Worm (Caenorhabditis elegans) whole organism, L2 larva: ENCODE measurements around the gene F14H3.5.
A peak's percentile ranks its signal among the peaks of the same experiment; 100 is the strongest.
"Not testable (repeated sequence)": the region's sequence is repeated elsewhere in the genome, so short reads cannot be mapped to it uniquely, and the experiment has no call there.

Source experiments
- C34F6.9 ChIP-seq: fragments of 150-350 bp; optimal IDR thresholded peaks from 2 replicates; lab custom pipeline; 2014; ENCODE audit warnings: missing biosample characterization, missing genetic modification characterization
- F13H6.1 ChIP-seq: sonication (generic microtip); optimal IDR thresholded peaks from 2 replicates; lab custom pipeline; 2016; ENCODE audit warnings: missing genetic modification characterization, missing compliant biosample characterization
- ZK546.5 ChIP-seq: sonication (generic microtip); optimal IDR thresholded peaks from 2 replicates; lab custom pipeline; 2017; ENCODE audit warnings: missing biosample characterization, missing genetic modification characterization
- blmp-1 ChIP-seq: sonication (generic microtip); optimal IDR thresholded peaks from 2 replicates; lab custom pipeline; 2017; ENCODE audit warnings: missing genetic modification characterization, mild to moderate bottlenecking, missing compliant biosample characterization, antibody characterized with exemption, moderate library complexity; ENCODE audit not compliant: insufficient read depth
- ceh-16 ChIP-seq: fragments of 150-350 bp; optimal IDR thresholded peaks from 2 replicates; lab custom pipeline; 2014; ENCODE audit warnings: missing biosample characterization, missing genetic modification characterization
- elt-1 ChIP-seq: fragments of 150-350 bp; optimal IDR thresholded peaks from 2 replicates; lab custom pipeline; 2014; ENCODE audit warnings: missing biosample characterization, missing genetic modification characterization
- elt-3 ChIP-seq: sonication (generic microtip); optimal IDR thresholded peaks from 2 replicates; lab custom pipeline; 2017; ENCODE audit warnings: missing biosample characterization, missing genetic modification characterization
- fos-1 ChIP-seq: fragments of 150-350 bp; optimal IDR thresholded peaks from 2 replicates; lab custom pipeline; 2014; ENCODE audit warnings: missing biosample characterization, missing genetic modification characterization
- gmeb-1 ChIP-seq: fragments of 150-350 bp; optimal IDR thresholded peaks from 2 replicates; lab custom pipeline; 2014; ENCODE audit warnings: missing biosample characterization, missing genetic modification characterization
- lin-11 ChIP-seq: fragments of 150-350 bp; sonication (generic microtip); optimal IDR thresholded peaks from 2 replicates; lab custom pipeline; 2014; ENCODE audit warnings: missing biosample characterization, missing genetic modification characterization, inconsistent platforms, mixed read lengths
- lin-13 ChIP-seq: fragments of 150-350 bp; optimal IDR thresholded peaks from 2 replicates; lab custom pipeline; 2014; ENCODE audit warnings: missing biosample characterization, missing genetic modification reagents, missing genetic modification characterization
- lin-39 ChIP-seq: fragments of 150-350 bp; optimal IDR thresholded peaks from 2 replicates; lab custom pipeline; 2014; ENCODE audit warnings: missing biosample characterization, missing genetic modification reagents, missing genetic modification characterization
- lsy-2 ChIP-seq, 2 experiments: fragments of 150-350 bp in 1 of 2; sonication (generic microtip) in 1 of 2; optimal IDR thresholded peaks; 2 replicates each; lab custom pipeline; 2014 to 2017; ENCODE audit warnings: missing biosample characterization in 2 of 2, missing genetic modification characterization in 2 of 2
- mab-5 ChIP-seq: fragments of 150-350 bp; optimal IDR thresholded peaks from 2 replicates; lab custom pipeline; 2014; ENCODE audit warnings: missing biosample characterization, missing genetic modification characterization
- mdl-1 ChIP-seq, 2 experiments: fragments of 150-350 bp in 1 of 2; sonication (generic microtip) in 1 of 2; optimal IDR thresholded peaks; 2 replicates each; lab custom pipeline; 2017; ENCODE audit warnings: missing biosample characterization in 2 of 2, missing genetic modification characterization in 2 of 2
- nhr-10 ChIP-seq: sonication (generic microtip); optimal IDR thresholded peaks from 2 replicates; lab custom pipeline; 2017; ENCODE audit warnings: missing biosample characterization, missing genetic modification characterization
- nhr-129 ChIP-seq: fragments of 150-350 bp; optimal IDR thresholded peaks from 2 replicates; lab custom pipeline; 2014; ENCODE audit warnings: missing biosample characterization, missing genetic modification characterization
- nhr-23 ChIP-seq: fragments of 150-350 bp; optimal IDR thresholded peaks from 2 replicates; lab custom pipeline; 2014; ENCODE audit warnings: missing biosample characterization, missing genetic modification reagents, missing genetic modification characterization
- nhr-237 ChIP-seq: fragments of 150-350 bp; optimal IDR thresholded peaks from 2 replicates; lab custom pipeline; 2014; ENCODE audit warnings: missing biosample characterization, missing genetic modification characterization
- nhr-25 ChIP-seq: fragments of 150-350 bp; sonication (generic microtip); optimal IDR thresholded peaks from 3 replicates; lab custom pipeline; 2014; ENCODE audit warnings: missing biosample characterization, missing genetic modification characterization
- nhr-6 ChIP-seq: fragments of 150-350 bp; optimal IDR thresholded peaks from 2 replicates; lab custom pipeline; 2014; ENCODE audit warnings: missing biosample characterization, missing genetic modification characterization
- nhr-77 ChIP-seq: fragments of 150-350 bp; optimal IDR thresholded peaks from 2 replicates; lab custom pipeline; 2014; ENCODE audit warnings: missing biosample characterization, missing genetic modification characterization
- peb-1 ChIP-seq: fragments of 150-350 bp; optimal IDR thresholded peaks from 2 replicates; lab custom pipeline; 2014; ENCODE audit warnings: missing biosample characterization, missing genetic modification characterization
- sem-4 ChIP-seq: fragments of 150-350 bp; optimal IDR thresholded peaks from 2 replicates; lab custom pipeline; 2014; ENCODE audit warnings: missing biosample characterization, missing genetic modification reagents, missing genetic modification characterization
- skn-1 ChIP-seq: sonication (generic microtip); optimal IDR thresholded peaks from 2 replicates; lab custom pipeline; 2017; ENCODE audit warnings: missing biosample characterization, missing genetic modification characterization
- sma-3 ChIP-seq: sonication (generic microtip); optimal IDR thresholded peaks from 2 replicates; lab custom pipeline; 2016; ENCODE audit warnings: missing genetic modification reagents, missing genetic modification characterization, missing compliant biosample characterization
- sma-9 ChIP-seq, 2 experiments: fragments of 150-350 bp in 1 of 2; sonication (generic microtip) in 1 of 2; optimal IDR thresholded peaks; 2 replicates each; lab custom pipeline; 2014 to 2016; ENCODE audit warnings: missing genetic modification characterization in 2 of 2, mild to moderate bottlenecking in 1 of 2, missing biosample characterization in 1 of 2, missing compliant biosample characterization in 1 of 2, missing genetic modification reagents in 1 of 2, moderate library complexity in 1 of 2
- snpc-4 ChIP-seq: fragments of 150-350 bp; optimal IDR thresholded peaks from 2 replicates; lab custom pipeline; 2014; ENCODE audit warnings: missing biosample characterization, missing genetic modification characterization
- unc-39 ChIP-seq: fragments of 150-350 bp; optimal IDR thresholded peaks from 2 replicates; lab custom pipeline; 2014; ENCODE audit warnings: missing biosample characterization, missing genetic modification characterization
- unc-55 ChIP-seq: fragments of 150-350 bp; sonication (generic microtip); optimal IDR thresholded peaks from 3 replicates; lab custom pipeline; 2014; ENCODE audit warnings: missing biosample characterization, missing genetic modification reagents, missing genetic modification characterization
- zag-1 ChIP-seq: fragments of 150-350 bp; optimal IDR thresholded peaks from 2 replicates; lab custom pipeline; 2014; ENCODE audit warnings: missing biosample characterization, missing genetic modification characterization
- ztf-4 ChIP-seq: fragments of 150-350 bp; optimal IDR thresholded peaks from 2 replicates; lab custom pipeline; 2014; ENCODE audit warnings: missing biosample characterization, missing genetic modification characterization

F14H3.5 gene

ce11 chrV:16042743-16043014 lies 14.2 kb downstream of the F14H3.5 start:
- no peak for TF ChIP-seq nhr-23 (tag; lab: Kevin White, UChicago)
- no peak for TF ChIP-seq peb-1 (tag; lab: Kevin White, UChicago)
- TF ChIP-seq lin-39 (tag; lab: Kevin White, UChicago) = no peak
- no peak for TF ChIP-seq nhr-237
- no peak for TF ChIP-seq mab-5 (tag; lab: Kevin White, UChicago)
- no peak for TF ChIP-seq nhr-77
- TF ChIP-seq lin-11 (tag; lab: Kevin White, UChicago) = no peak
- TF ChIP-seq C34F6.9 = no peak
- no peak for TF ChIP-seq nhr-25 (tag; lab: Kevin White, UChicago)
- TF ChIP-seq ztf-4 (tag; lab: Kevin White, UChicago) = no peak
- TF ChIP-seq elt-1 = no peak
- TF ChIP-seq sma-3 (GFP tag; lab: Kevin White, UChicago) = no peak
- TF ChIP-seq gmeb-1 (tag; lab: Kevin White, UChicago) = no peak
- no peak for TF ChIP-seq sem-4
- no peak for TF ChIP-seq ZK546.5
- no peak for TF ChIP-seq skn-1 (tag; lab: Kevin White, UChicago)
- no peak for TF ChIP-seq F13H6.1 (tag; lab: Kevin White, UChicago)

- TF ChIP-seq nhr-25 (tag; lab: Kevin White, UChicago) = peak; percentile 19
Observed at ce11 chrV:16041925-16042742, 14.7 kb downstream of the F14H3.5 start, which contains the start of the genes his-2 and his-1. Gene his-2, minus strand, starts transcription at chrV:16042283. Gene his-1, plus strand, starts transcription at chrV:16042520.

DNA sequence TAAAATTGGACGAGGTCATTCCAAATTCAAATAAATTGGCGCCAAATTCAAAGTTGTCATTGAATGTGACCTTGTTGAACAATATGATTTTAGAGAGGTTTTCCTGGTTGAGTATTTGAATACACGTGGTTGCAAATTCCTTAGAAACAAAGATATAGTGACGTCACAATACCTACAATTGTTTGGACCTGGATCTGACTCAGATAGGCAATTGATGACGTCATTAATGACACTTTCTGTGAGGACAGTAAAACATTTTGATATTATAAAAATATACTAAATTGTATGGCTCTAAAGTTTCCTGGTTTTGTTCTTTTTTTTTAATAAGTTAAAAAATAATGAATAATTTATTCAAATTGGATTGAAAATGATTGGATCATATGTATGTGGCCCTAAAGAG lies 15.4 kb downstream of the F14H3.5 start:
- TF ChIP-seq elt-3 (tag; lab: Kevin White, UChicago) (no peak), elt-1 (no peak), F13H6.1 (tag; lab: Kevin White, UChicago) (no peak), sem-4 (no peak)

DNA sequence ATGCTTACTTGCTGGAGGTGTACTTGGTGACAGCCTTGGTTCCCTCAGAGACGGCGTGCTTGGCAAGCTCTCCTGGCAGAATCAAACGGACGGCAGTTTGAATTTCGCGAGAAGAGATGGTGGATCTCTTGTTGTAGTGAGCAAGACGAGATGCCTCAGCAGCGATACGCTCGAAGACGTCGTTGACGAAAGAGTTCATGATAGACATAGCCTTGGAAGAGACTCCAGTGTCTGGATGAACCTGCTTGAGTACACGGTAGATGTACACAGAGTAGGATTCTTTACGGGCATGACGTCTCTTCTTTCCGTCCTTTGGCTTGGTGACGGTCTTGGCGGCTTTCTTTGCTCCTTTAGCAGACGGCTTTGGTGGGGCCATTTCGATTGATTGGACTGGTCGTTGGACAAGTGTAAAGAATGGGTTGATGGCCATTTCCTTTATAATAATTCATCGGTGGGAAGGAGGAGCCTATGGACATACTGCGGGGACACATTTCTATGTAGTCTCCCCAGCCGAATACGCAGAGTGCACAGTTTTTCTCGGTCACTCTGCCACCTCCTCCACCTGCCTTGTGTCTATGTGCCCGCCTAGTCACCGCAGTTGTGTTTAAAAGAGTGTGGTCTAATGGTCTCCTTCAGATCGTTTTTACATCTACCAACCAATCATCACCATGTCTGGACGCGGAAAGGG lies 16.6 kb downstream of the F14H3.5 start, which contains the start of the genes his-4 and his-3:
Gene his-4, minus strand, starts transcription at position 376 of the 688 bp plus-strand sequence.
Gene his-3, plus strand, starts transcription at position 669 of the 688 bp plus-strand sequence.
- peak; percentile 95 for TF ChIP-seq ceh-16
- TF ChIP-seq lin-13 = peak; percentile 24
- peak; percentile 59 for TF ChIP-seq sma-9 (GFP tag; optimal IDR thresholded peaks at IDR 0.05; lab: Kevin White, UChicago)
- not testable (repeated sequence) for TF ChIP-seq sma-9 (tag; optimal IDR thresholded peaks at IDR 0.05; lab: Kevin White, UChicago)
- TF ChIP-seq nhr-129 (tag; lab: Kevin White, UChicago) = peak; percentile 27
- TF ChIP-seq sma-3 (GFP tag; lab: Kevin White, UChicago) = peak; percentile 39
- peak; percentile 85 for TF ChIP-seq nhr-25 (tag; lab: Kevin White, UChicago)
- TF ChIP-seq nhr-6 (tag; lab: Kevin White, UChicago) = peak; percentile 52
- peak in 1 of 2 experiments; percentile 38 for TF ChIP-seq lsy-2 (tag; optimal IDR thresholded peaks at IDR 0.05; lab: Kevin White, UChicago)
- TF ChIP-seq F13H6.1 (tag; lab: Kevin White, UChicago) = peak; percentile 27
- peak; percentile 49 for TF ChIP-seq fos-1 (tag; lab: Kevin White, UChicago)

ce11 chrV:16036166-16036565 lies 20.7 kb downstream of the F14H3.5 start, which contains the start of gene T10C6.10:
Gene T10C6.10, plus strand, starts transcription at chrV:16036413.
- TF ChIP-seq mdl-1 (tag; optimal IDR thresholded peaks at IDR 0.05; lab: Kevin White, UChicago) (no peak), snpc-4 (tag; lab: Kevin White, UChicago) (no peak), skn-1 (tag; lab: Kevin White, UChicago) (no peak), lin-11 (tag; lab: Kevin White, UChicago) (no peak), ZK546.5 (no peak), nhr-10 (tag; lab: Kevin White, UChicago) (no peak), zag-1 (tag; lab: Kevin White, UChicago) (no peak), nhr-25 (tag; lab: Kevin White, UChicago) (no peak), elt-1 (no peak), C34F6.9 (no peak), blmp-1 (tag; lab: Kevin White, UChicago) (no peak), F13H6.1 (tag; lab: Kevin White, UChicago) (no peak), unc-39 (no peak), nhr-129 (tag; lab: Kevin White, UChicago) (no peak), nhr-237 (no peak), unc-55 (no peak)
